Fruit fly (Drosophila melanogaster) whole organism, embryonic: ENCODE data around the gene AstA-R1.

Experiments
- Abd-B ChIP-seq: fragments of 200-800 bp; sonication (Bioruptor generic); optimal IDR thresholded peaks from 2 replicates; lab custom pipeline; 2018; ENCODE audit warnings: missing biosample characterization, mild to moderate bottlenecking, missing genetic modification characterization, moderate library complexity
- BEAF-32 ChIP-seq: fragments of 200-800 bp; sonication (Bioruptor generic); optimal IDR thresholded peaks from 3 replicates; lab custom pipeline; 2017; ENCODE audit warnings: missing biosample characterization, missing genetic modification characterization, mild to moderate bottlenecking, moderate library complexity, missing genetic modification reagents
- CG1024 ChIP-seq: fragments of 200-800 bp; sonication (Bioruptor generic); IDR thresholded peaks from 2 replicates; pipeline ENCODE4 v1.3.6; 2022; ENCODE audit warnings: missing biosample characterization, missing genetic modification characterization
- CG11093 ChIP-seq: fragments of 200-800 bp; sonication (Bioruptor generic); IDR thresholded peaks from 3 replicates; pipeline ENCODE4 v1.3.6; 2022; ENCODE audit warnings: missing biosample characterization, missing genetic modification characterization
- CG11723 ChIP-seq: fragments of 200-800 bp; sonication (Bioruptor generic); optimal IDR thresholded peaks from 2 replicates; lab custom pipeline; 2017; ENCODE audit warnings: missing biosample characterization, mild to moderate bottlenecking, missing genetic modification characterization
- CG12299 ChIP-seq: fragments of 200-800 bp; sonication (Bioruptor generic); optimal IDR thresholded peaks from 2 replicates; lab custom pipeline; 2018; ENCODE audit warnings: missing biosample characterization, mild to moderate bottlenecking, missing genetic modification characterization
- CG14441 ChIP-seq: fragments of 200-800 bp; sonication (Bioruptor generic); IDR thresholded peaks from 2 replicates; pipeline ENCODE4 v1.3.6; 2022; ENCODE audit warnings: missing biosample characterization, missing genetic modification characterization
- CG14860 ChIP-seq: fragments of 200-800 bp; sonication (Bioruptor generic); IDR thresholded peaks from 3 replicates; pipeline ENCODE4 v1.3.6; 2022; ENCODE audit warnings: missing biosample characterization, missing genetic modification characterization; ENCODE audit not compliant: partially characterized antibody
- CG1529 ChIP-seq: fragments of 200-800 bp; sonication (Bioruptor generic); optimal IDR thresholded peaks from 3 replicates; lab custom pipeline; 2018; ENCODE audit warnings: missing biosample characterization, missing genetic modification characterization
- CG15514 ChIP-seq: fragments of 200-800 bp; sonication (Bioruptor generic); optimal IDR thresholded peaks from 3 replicates; lab custom pipeline; 2017; ENCODE audit warnings: missing biosample characterization, missing genetic modification characterization, mild to moderate bottlenecking, moderate library complexity, missing genetic modification reagents
- CG1603 ChIP-seq: fragments of 200-800 bp; sonication (Bioruptor generic); optimal IDR thresholded peaks from 2 replicates; lab custom pipeline; 2019; ENCODE audit warnings: missing biosample characterization, mild to moderate bottlenecking, missing genetic modification characterization, moderate library complexity
- CG17568 ChIP-seq: fragments of 200-800 bp; sonication (Bioruptor generic); optimal IDR thresholded peaks from 2 replicates; lab custom pipeline; 2018; ENCODE audit warnings: missing biosample characterization, mild to moderate bottlenecking, missing genetic modification characterization, moderate library complexity
- CG2678 ChIP-seq: fragments of 200-800 bp; sonication (Bioruptor generic); optimal IDR thresholded peaks from 3 replicates; lab custom pipeline; 2019; ENCODE audit warnings: missing biosample characterization, mild to moderate bottlenecking, missing genetic modification characterization, moderate library complexity
- CG3726 ChIP-seq: fragments of 200-800 bp; sonication (Bioruptor generic); IDR thresholded peaks from 3 replicates; pipeline ENCODE4, ENCODE4 v1.3.6; 2022; ENCODE audit warnings: missing biosample characterization, missing genetic modification characterization
- CG4328 ChIP-seq: fragments of 200-800 bp; sonication (Bioruptor generic); optimal IDR thresholded peaks from 3 replicates; lab custom pipeline; 2017; ENCODE audit warnings: missing biosample characterization, missing genetic modification reagents, missing genetic modification characterization
- CG7271 ChIP-seq: fragments of 200-800 bp; sonication (Bioruptor generic); optimal IDR thresholded peaks from 2 replicates; lab custom pipeline; 2018; ENCODE audit warnings: missing biosample characterization, mild to moderate bottlenecking, missing genetic modification characterization, moderate library complexity
- CG7786 ChIP-seq: fragments of 200-800 bp; sonication (Bioruptor generic); optimal IDR thresholded peaks from 2 replicates; lab custom pipeline; 2016; ENCODE audit warnings: missing biosample characterization, missing genetic modification characterization
- CG8281 ChIP-seq: fragments of 200-800 bp; sonication (Bioruptor generic); optimal IDR thresholded peaks from 2 replicates; lab custom pipeline; 2018; ENCODE audit warnings: missing biosample characterization, mild to moderate bottlenecking, missing genetic modification characterization, moderate library complexity
- E2f1 ChIP-seq: fragments of 200-800 bp; sonication (Bioruptor generic); IDR thresholded peaks from 2 replicates; pipeline ENCODE4 v1.3.6; 2022; ENCODE audit warnings: missing biosample characterization, missing genetic modification characterization
- Ets65A ChIP-seq: fragments of 200-800 bp; sonication (Bioruptor generic); peaks from one replicate; lab custom pipeline; 2016; ENCODE audit warnings: missing biosample characterization, missing genetic modification characterization
- Hmr ChIP-seq: fragments of 200-800 bp; sonication (Bioruptor generic); optimal IDR thresholded peaks from 3 replicates; lab custom pipeline; 2017; ENCODE audit warnings: mild to moderate bottlenecking, missing biosample characterization, missing genetic modification reagents, missing genetic modification characterization
- Lhr ChIP-seq: fragments of 200-800 bp; sonication (Bioruptor generic); optimal IDR thresholded peaks from 3 replicates; lab custom pipeline; 2017; ENCODE audit warnings: mild to moderate bottlenecking, missing biosample characterization, missing genetic modification reagents, missing genetic modification characterization
- Lim3 ChIP-seq: fragments of 200-800 bp; sonication (Bioruptor generic); IDR thresholded peaks from 2 replicates; pipeline ENCODE4 v1.3.6; 2022; ENCODE audit warnings: missing biosample characterization, missing genetic modification characterization
- Mad ChIP-seq: fragments of 200-800 bp; sonication (Bioruptor generic); optimal IDR thresholded peaks from 2 replicates; lab custom pipeline; 2016; ENCODE audit warnings: missing biosample characterization, missing genetic modification characterization
- NC2α ChIP-seq: fragments of 200-800 bp; sonication (Bioruptor generic); optimal IDR thresholded peaks from 2 replicates; lab custom pipeline; 2016; ENCODE audit warnings: missing biosample characterization, missing genetic modification characterization
- NC2β ChIP-seq: fragments of 200-800 bp; sonication (Bioruptor generic); optimal IDR thresholded peaks from 2 replicates; lab custom pipeline; 2016; ENCODE audit warnings: missing biosample characterization, missing genetic modification characterization
- Nf-YA ChIP-seq: fragments of 200-800 bp; sonication (Bioruptor generic); IDR thresholded peaks from 2 replicates; pipeline ENCODE4 v1.3.6; 2022; ENCODE audit warnings: missing biosample characterization, missing genetic modification characterization
- Side ChIP-seq: fragments of 200-800 bp; sonication (Bioruptor generic); optimal IDR thresholded peaks from 2 replicates; lab custom pipeline; 2016; ENCODE audit warnings: missing biosample characterization, missing genetic modification characterization
- Ssrp ChIP-seq: fragments of 200-800 bp; sonication (Bioruptor generic); optimal IDR thresholded peaks from 2 replicates; lab custom pipeline; 2018; ENCODE audit warnings: missing biosample characterization, mild to moderate bottlenecking, missing genetic modification characterization, moderate library complexity
- al ChIP-seq: fragments of 200-800 bp; sonication (Bioruptor generic); IDR thresholded peaks from 2 replicates; pipeline ENCODE4 v1.3.6; 2022; ENCODE audit warnings: missing biosample characterization, missing genetic modification characterization
- caup ChIP-seq: fragments of 200-800 bp; sonication (Bioruptor generic); optimal IDR thresholded peaks from 3 replicates; lab custom pipeline; 2017; ENCODE audit warnings: missing biosample characterization, mild to moderate bottlenecking, missing genetic modification characterization, moderate library complexity; ENCODE audit not compliant: severe bottlenecking
- chif ChIP-seq, 2 experiments: fragments of 200-800 bp; sonication (Bioruptor generic); optimal IDR thresholded peaks; 3 replicates each; lab custom pipeline; 2016; ENCODE audit warnings: missing biosample characterization in 2 of 2, missing genetic modification characterization in 2 of 2
- crc ChIP-seq: fragments of 200-800 bp; sonication (Bioruptor generic); optimal IDR thresholded peaks from 2 replicates; lab custom pipeline; 2016; ENCODE audit warnings: missing biosample characterization, missing genetic modification characterization
- da ChIP-seq: fragments of 200-800 bp; sonication (Bioruptor generic); optimal IDR thresholded peaks from 2 replicates; lab custom pipeline; 2016; ENCODE audit warnings: missing biosample characterization, missing genetic modification characterization
- gce ChIP-seq: fragments of 200-800 bp; sonication (Bioruptor generic); IDR thresholded peaks from 3 replicates; pipeline ENCODE4 v1.3.6; 2022; ENCODE audit warnings: missing biosample characterization, missing genetic modification characterization
- gsb ChIP-seq: fragments of 200-800 bp; sonication (Bioruptor generic); IDR thresholded peaks from 2 replicates; pipeline ENCODE4 v1.3.6; 2022; ENCODE audit warnings: missing biosample characterization, missing genetic modification characterization
- inv ChIP-seq: fragments of 200-800 bp; sonication (Bioruptor generic); IDR thresholded peaks from 2 replicates; pipeline ENCODE4 v1.3.6; 2022; ENCODE audit warnings: missing biosample characterization, missing genetic modification characterization; ENCODE audit not compliant: partially characterized antibody
- jing ChIP-seq: fragments of 200-800 bp; sonication (Bioruptor generic); optimal IDR thresholded peaks from 2 replicates; lab custom pipeline; 2018; ENCODE audit warnings: missing biosample characterization, mild to moderate bottlenecking, missing genetic modification characterization
- knrl ChIP-seq: fragments of 200-800 bp; sonication (Bioruptor generic); IDR thresholded peaks from 3 replicates; pipeline ENCODE4 v1.3.6; 2022; ENCODE audit warnings: missing biosample characterization, missing genetic modification characterization; ENCODE audit not compliant: partially characterized antibody
- nau ChIP-seq: fragments of 200-800 bp; sonication (Bioruptor generic); optimal IDR thresholded peaks from 3 replicates; lab custom pipeline; 2017; ENCODE audit warnings: missing biosample characterization, mild to moderate bottlenecking, missing genetic modification characterization, missing genetic modification reagents
- odd ChIP-seq: fragments of 200-800 bp; sonication (Bioruptor generic); optimal IDR thresholded peaks from 2 replicates; lab custom pipeline; 2017; ENCODE audit warnings: missing biosample characterization, mild to moderate bottlenecking, missing genetic modification characterization
- pzg ChIP-seq: fragments of 200-800 bp; sonication (Bioruptor generic); optimal IDR thresholded peaks from 3 replicates; lab custom pipeline; 2018; ENCODE audit warnings: missing biosample characterization, mild to moderate bottlenecking, missing genetic modification characterization, moderate library complexity
- slbo ChIP-seq: fragments of 200-800 bp; sonication (Bioruptor generic); IDR thresholded peaks from 2 replicates; pipeline ENCODE4 v1.3.6; 2022; ENCODE audit warnings: missing biosample characterization, missing genetic modification characterization
- sna ChIP-seq: fragments of 200-800 bp; sonication (Bioruptor generic); IDR thresholded peaks from 2 replicates; pipeline ENCODE4 v1.3.6; 2022; ENCODE audit warnings: missing biosample characterization, missing genetic modification characterization; ENCODE audit not compliant: partially characterized antibody
- sqz ChIP-seq: fragments of 200-800 bp; sonication (Bioruptor generic); optimal IDR thresholded peaks from 3 replicates; lab custom pipeline; 2018; ENCODE audit warnings: missing biosample characterization, mild to moderate bottlenecking, missing genetic modification characterization
- toy ChIP-seq: fragments of 200-800 bp; sonication (Bioruptor generic); IDR thresholded peaks from 2 replicates; pipeline ENCODE4 v1.3.6; 2022; ENCODE audit warnings: missing biosample characterization, missing genetic modification characterization
- vnd ChIP-seq: fragments of 200-800 bp; sonication (Bioruptor generic); IDR thresholded peaks from 3 replicates; pipeline ENCODE4 v1.3.6; 2022; ENCODE audit warnings: missing biosample characterization, missing genetic modification characterization; ENCODE audit not compliant: partially characterized antibody
- wek ChIP-seq: fragments of 200-800 bp; sonication (Bioruptor generic); optimal IDR thresholded peaks from 3 replicates; lab custom pipeline; 2018; ENCODE audit warnings: missing biosample characterization, mild to moderate bottlenecking, missing genetic modification characterization, moderate library complexity

AstA-R1 gene

dm6 chrX:3693989-3694769, 119.8 kb downstream of the AstA-R1 start (continued):
- TF ChIP-seq pzg (no peak), crc (GFP tag; lab: Kevin White, UChicago) (peak; percentile 7), Lhr (GFP tag; lab: Kevin White, UChicago) (peak; percentile 4), inv (no peak), vnd (GFP tag; lab: Robert Waterston, UW) (no peak), NC2α (GFP tag; lab: Kevin White, UChicago) (peak; percentile 32), Abd-B (GFP tag; lab: Kevin White, UChicago) (peak; percentile 39), Mad (GFP tag; lab: Kevin White, UChicago) (peak; percentile 45), CG1024 (GFP tag; lab: Robert Waterston, UW) (no peak), CG17568 (GFP tag; lab: Kevin White, UChicago) (no peak), Ets65A (GFP tag; lab: Kevin White, UChicago) (peak; percentile 89), CG14441 (GFP tag; lab: Robert Waterston, UW) (peak; percentile 18; the same call in 1 of the 2 replicates), CG4328 (GFP tag; lab: Kevin White, UChicago) (no peak), Ssrp (peak; percentile 75), NC2β (GFP tag; lab: Kevin White, UChicago) (peak; percentile 37), chif (GFP tag; optimal IDR thresholded peaks at IDR 0.05; lab: Kevin White, UChicago) (peak; percentile 37 to 64), sqz (GFP tag; lab: Kevin White, UChicago) (no peak), slbo (GFP tag; lab: Robert Waterston, UW) (peak; percentile 11; the same call in 1 of the 2 replicates), jing (GFP tag; lab: Kevin White, UChicago) (peak; percentile 55), wek (no peak), gce (GFP tag; lab: Robert Waterston, UW) (no peak), CG11093 (0 out of 3 replicates have a peak, but pooled peaks have one; percentile 12), CG11723 (GFP tag; lab: Kevin White, UChicago) (no peak), Lim3 (no peak), CG14860 (no peak), BEAF-32 (GFP tag; lab: Kevin White, UChicago) (no peak), CG8281 (tag; lab: Kevin White, UChicago) (peak; percentile 34), CG1603 (tag; lab: Kevin White, UChicago) (peak; percentile 45), knrl (no peak), Hmr (peak; percentile 35), CG12299 (tag; lab: Kevin White, UChicago) (no peak), da (GFP tag; lab: Kevin White, UChicago) (no peak), toy (GFP tag; lab: Robert Waterston, UW) (no peak), CG1529 (peak; percentile 58), caup (no peak), E2f1 (GFP tag; lab: Robert Waterston, UW) (0 out of 2 replicates have a peak, but pooled peaks have one; percentile 8), gsb (GFP tag; lab: Robert Waterston, UW) (no peak), CG15514 (GFP tag; lab: Kevin White, UChicago) (no peak), CG7786 (GFP tag; lab: Kevin White, UChicago) (peak; percentile 43), al (GFP tag; lab: Robert Waterston, UW) (no peak), CG7271 (tag; lab: Kevin White, UChicago) (no peak), sna (GFP tag; lab: Robert Waterston, UW) (no peak), odd (peak; percentile 47), nau (GFP tag; lab: Kevin White, UChicago) (peak; percentile 32), Side (GFP tag; lab: Kevin White, UChicago) (no peak), CG2678 (tag; lab: Kevin White, UChicago) (peak; percentile 77), Nf-YA (0 out of 2 replicates have a peak, but pooled peaks have one; percentile 6), CG3726 (GFP tag; lab: Robert Waterston, UW) (no peak)
